Worm (Caenorhabditis elegans) whole organism, L3 larva: ENCODE results near the gene dnj-13.

Experiments
- R02D3.7 ChIP-seq: fragments of 150-350 bp; optimal IDR thresholded peaks from 2 replicates; lab custom pipeline; 2014; ENCODE audit warnings: missing biosample characterization, missing genetic modification characterization
- ZK546.5 ChIP-seq: sonication (generic microtip); optimal IDR thresholded peaks from 2 replicates; lab custom pipeline; 2017; ENCODE audit warnings: missing biosample characterization, missing genetic modification characterization
- aly-2 ChIP-seq: fragments of 150-350 bp; optimal IDR thresholded peaks from 2 replicates; lab custom pipeline; 2014; ENCODE audit warnings: missing biosample characterization, missing genetic modification characterization
- ama-1 ChIP-seq: fragments of 150-350 bp; optimal IDR thresholded peaks from 2 replicates; lab custom pipeline; 2018
- ceh-16 ChIP-seq: sonication (generic microtip); optimal IDR thresholded peaks from 2 replicates; lab custom pipeline; 2017; ENCODE audit warnings: missing biosample characterization, missing genetic modification characterization
- ceh-28 ChIP-seq: fragments of 150-350 bp; optimal IDR thresholded peaks from 2 replicates; lab custom pipeline; 2014; ENCODE audit warnings: missing biosample characterization, missing genetic modification reagents, missing genetic modification characterization
- ceh-82 ChIP-seq: fragments of 150-350 bp; optimal IDR thresholded peaks from 2 replicates; lab custom pipeline; 2014; ENCODE audit warnings: missing biosample characterization, missing genetic modification characterization
- ceh-9 ChIP-seq: sonication (generic microtip); optimal IDR thresholded peaks from 2 replicates; lab custom pipeline; 2018; ENCODE audit warnings: missing biosample characterization, missing genetic modification characterization
- egl-27 ChIP-seq: sonication (generic microtip); optimal IDR thresholded peaks from 4 replicates; lab custom pipeline; 2017; ENCODE audit warnings: missing biosample characterization, missing genetic modification reagents, missing genetic modification characterization
- egl-5 ChIP-seq: fragments of 150-350 bp; optimal IDR thresholded peaks from 2 replicates; lab custom pipeline; 2017; ENCODE audit warnings: missing biosample characterization, missing genetic modification reagents, missing genetic modification characterization, inconsistent platforms
- elt-1 ChIP-seq: fragments of 150-350 bp; optimal IDR thresholded peaks from 2 replicates; lab custom pipeline; 2014; ENCODE audit warnings: missing biosample characterization, missing genetic modification characterization
- fkh-10 ChIP-seq: sonication (generic microtip); optimal IDR thresholded peaks from 2 replicates; lab custom pipeline; 2017; ENCODE audit warnings: missing biosample characterization, missing genetic modification reagents, missing genetic modification characterization
- fos-1 ChIP-seq: fragments of 150-350 bp; optimal IDR thresholded peaks from 2 replicates; lab custom pipeline; 2014; ENCODE audit warnings: missing biosample characterization, missing genetic modification characterization
- hmg-11 ChIP-seq: sonication (generic microtip); optimal IDR thresholded peaks from 2 replicates; lab custom pipeline; 2016; ENCODE audit warnings: missing genetic modification characterization, missing compliant biosample characterization
- jun-1 ChIP-seq: fragments of 150-350 bp; optimal IDR thresholded peaks from 2 replicates; lab custom pipeline; 2014; ENCODE audit warnings: missing biosample characterization, missing genetic modification reagents, missing genetic modification characterization
- lin-15B ChIP-seq: fragments of 150-350 bp; optimal IDR thresholded peaks from 2 replicates; lab custom pipeline; 2014; ENCODE audit warnings: missing biosample characterization, missing genetic modification characterization
- lin-39 ChIP-seq: fragments of 150-350 bp; optimal IDR thresholded peaks from 2 replicates; lab custom pipeline; 2018; ENCODE audit warnings: missing biosample characterization, missing genetic modification reagents, missing genetic modification characterization
- lsy-12 ChIP-seq: sonication (generic microtip); optimal IDR thresholded peaks from 2 replicates; lab custom pipeline; 2016; ENCODE audit warnings: mild to moderate bottlenecking, missing genetic modification characterization, missing compliant biosample characterization
- mml-1 ChIP-seq: fragments of 150-350 bp; sonication (generic microtip); optimal IDR thresholded peaks from 3 replicates; lab custom pipeline; 2014; ENCODE audit warnings: missing biosample characterization, missing genetic modification characterization
- nfya-1 ChIP-seq: sonication (generic microtip); optimal IDR thresholded peaks from 2 replicates; lab custom pipeline; 2017; ENCODE audit warnings: missing genetic modification characterization, mild to moderate bottlenecking, missing compliant biosample characterization, antibody characterized with exemption, moderate library complexity; ENCODE audit not compliant: insufficient read depth
- nhr-11 ChIP-seq: fragments of 150-350 bp; optimal IDR thresholded peaks from 2 replicates; lab custom pipeline; 2014; ENCODE audit warnings: missing biosample characterization, missing genetic modification characterization
- nhr-23 ChIP-seq: fragments of 150-350 bp; optimal IDR thresholded peaks from 2 replicates; lab custom pipeline; 2014; ENCODE audit warnings: missing biosample characterization, missing genetic modification reagents, missing genetic modification characterization
- nhr-237 ChIP-seq: fragments of 150-350 bp; optimal IDR thresholded peaks from 2 replicates; lab custom pipeline; 2014; ENCODE audit warnings: missing biosample characterization, missing genetic modification characterization
- nhr-25 ChIP-seq: sonication (generic microtip); optimal IDR thresholded peaks from 2 replicates; lab custom pipeline; 2017; ENCODE audit warnings: missing biosample characterization, missing genetic modification characterization
- nhr-28 ChIP-seq: fragments of 150-350 bp; optimal IDR thresholded peaks from 2 replicates; lab custom pipeline; 2014; ENCODE audit warnings: missing biosample characterization, missing genetic modification characterization
- nhr-67 ChIP-seq: fragments of 150-350 bp; optimal IDR thresholded peaks from 2 replicates; lab custom pipeline; 2014; ENCODE audit warnings: missing biosample characterization, missing genetic modification characterization
- nhr-76 ChIP-seq: fragments of 150-350 bp; sonication (generic microtip); optimal IDR thresholded peaks from 5 replicates; lab custom pipeline; 2014; ENCODE audit warnings: missing biosample characterization, missing genetic modification characterization
- nhr-77 ChIP-seq: fragments of 150-350 bp; optimal IDR thresholded peaks from 2 replicates; lab custom pipeline; 2014; ENCODE audit warnings: missing biosample characterization, missing genetic modification characterization
- pha-4 ChIP-seq: fragments of 150-350 bp; optimal IDR thresholded peaks from 2 replicates; lab custom pipeline; 2014; ENCODE audit warnings: missing biosample characterization, missing genetic modification reagents, missing genetic modification characterization
- pqm-1 ChIP-seq: fragments of 150-350 bp; optimal IDR thresholded peaks from 2 replicates; lab custom pipeline; 2017; ENCODE audit warnings: missing biosample characterization, missing genetic modification characterization, inconsistent platforms
- skn-1 ChIP-seq: fragments of 150-350 bp; optimal IDR thresholded peaks from 2 replicates; lab custom pipeline; 2014; ENCODE audit warnings: missing biosample characterization, missing genetic modification characterization
- snpc-4 ChIP-seq: fragments of 150-350 bp; optimal IDR thresholded peaks from 2 replicates; lab custom pipeline; 2014; ENCODE audit warnings: missing biosample characterization, missing genetic modification characterization
- unc-62 ChIP-seq: fragments of 150-350 bp; sonication (generic microtip); optimal IDR thresholded peaks from 4 replicates; lab custom pipeline; 2014; ENCODE audit warnings: missing biosample characterization, missing genetic modification reagents, missing genetic modification characterization
- ztf-4 ChIP-seq: fragments of 150-350 bp; optimal IDR thresholded peaks from 2 replicates; lab custom pipeline; 2014; ENCODE audit warnings: missing biosample characterization, missing genetic modification characterization

The dnj-13 gene

DNA sequence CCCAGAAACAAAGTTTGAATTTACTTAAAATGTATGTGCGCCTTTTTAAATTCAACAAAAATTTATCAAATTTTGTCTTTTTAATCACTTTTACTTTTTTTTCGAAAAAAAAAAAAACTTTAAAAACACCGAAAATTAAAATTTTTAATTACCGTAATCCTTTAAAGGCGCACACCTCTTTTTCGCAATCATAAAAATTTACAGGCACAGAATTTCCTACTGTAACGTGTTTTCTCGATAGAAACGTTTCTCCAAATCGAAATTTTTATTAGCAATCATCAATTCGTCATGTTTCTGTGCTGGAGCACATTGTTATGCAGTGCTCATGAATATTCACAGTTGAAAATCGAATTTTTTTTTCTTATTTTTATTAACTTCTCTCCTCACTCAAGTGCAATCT is 9.0 kb upstream of the dnj-13 start:
- TF ChIP-seq unc-62 (GFP tag; lab: Kevin White, UChicago) (no peak), nhr-237 (tag; lab: Kevin White, UChicago) (no peak), aly-2 (tag; lab: Kevin White, UChicago) (no peak), elt-1 (tag; lab: Kevin White, UChicago) (no peak), ceh-16 (no peak), ceh-82 (tag; lab: Kevin White, UChicago) (no peak), nhr-11 (no peak), ZK546.5 (tag; lab: Kevin White, UChicago) (no peak), egl-5 (tag; lab: Kevin White, UChicago) (no peak), nhr-77 (tag; lab: Kevin White, UChicago) (no peak), mml-1 (no peak)

ce11 chrII:11537115-11537514 is 8.4 kb upstream of the dnj-13 start:
- no peak for TF ChIP-seq nfya-1 (tag; lab: Kevin White, UChicago)
- TF ChIP-seq nhr-23 (tag; lab: Kevin White, UChicago) = peak; percentile 15
- TF ChIP-seq aly-2 (tag; lab: Kevin White, UChicago) = no peak
- no peak for TF ChIP-seq egl-27 (tag; lab: Kevin White, UChicago)

DNA sequence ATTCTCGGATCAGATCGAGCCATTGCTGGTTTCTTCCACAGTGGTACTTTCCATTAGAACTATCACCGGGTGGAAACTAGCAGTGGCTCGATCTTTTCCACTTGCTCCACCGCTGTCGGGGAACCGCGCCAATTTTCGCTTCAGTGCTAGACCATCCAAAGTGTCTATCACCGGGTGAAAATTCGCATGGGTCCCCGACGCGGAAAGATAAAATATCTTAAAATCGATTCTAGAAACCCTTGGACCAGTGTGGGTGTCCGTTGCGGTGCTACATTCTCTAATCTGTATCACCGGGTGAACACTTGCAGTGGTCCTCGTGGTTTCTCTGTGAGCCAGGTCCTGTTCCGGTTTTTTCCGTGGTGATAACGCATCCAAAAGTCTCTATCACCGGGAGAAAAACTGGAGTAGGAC is 7.9 kb upstream of the dnj-13 start:
- TF ChIP-seq skn-1 (tag; lab: Kevin White, UChicago) = no peak
- no peak for TF ChIP-seq lin-39 (tag; lab: Kevin White, UChicago)
- no peak for TF ChIP-seq nhr-23 (tag; lab: Kevin White, UChicago)
- TF ChIP-seq pha-4 (tag; lab: Kevin White, UChicago) = no peak
- no peak for TF ChIP-seq egl-27 (tag; lab: Kevin White, UChicago)
- no peak for TF ChIP-seq lin-15B (tag; lab: Kevin White, UChicago)
- TF ChIP-seq nhr-77 (tag; lab: Kevin White, UChicago) = no peak
- TF ChIP-seq nhr-237 (tag; lab: Kevin White, UChicago) = no peak
- no peak for TF ChIP-seq pqm-1 (tag; lab: Kevin White, UChicago)
- no peak for TF ChIP-seq ZK546.5 (tag; lab: Kevin White, UChicago)
- TF ChIP-seq hmg-11 (tag; lab: Kevin White, UChicago) = no peak
- no peak for TF ChIP-seq ama-1 (lab: Kevin White, UChicago)
- TF ChIP-seq nhr-76 (tag; lab: Kevin White, UChicago) = no peak
- no peak for TF ChIP-seq mml-1
- TF ChIP-seq fos-1 (tag; lab: Kevin White, UChicago) = no peak
- TF ChIP-seq lsy-12 (tag; lab: Kevin White, UChicago) = no peak
- no peak for TF ChIP-seq ztf-4 (tag; lab: Kevin White, UChicago)

- no peak for TF ChIP-seq nhr-237 (tag; lab: Kevin White, UChicago)
- TF ChIP-seq nhr-11 = no peak
- no peak for TF ChIP-seq pqm-1 (tag; lab: Kevin White, UChicago)
- TF ChIP-seq ceh-9 (tag; lab: Kevin White, UChicago) = no peak
- no peak for TF ChIP-seq unc-62 (GFP tag; lab: Kevin White, UChicago)
- TF ChIP-seq jun-1 (tag; lab: Kevin White, UChicago) = no peak
- TF ChIP-seq nhr-67 (tag; lab: Kevin White, UChicago) = no peak
- no peak for TF ChIP-seq fkh-10 (GFP tag; lab: Kevin White, UChicago)
Observed at ce11 chrII:11538741-11539140, 6.8 kb upstream of the dnj-13 start, which contains the start of gene Y62F5A.9. Y62F5A.9 (minus strand) TSS chrII:11538841.

DNA sequence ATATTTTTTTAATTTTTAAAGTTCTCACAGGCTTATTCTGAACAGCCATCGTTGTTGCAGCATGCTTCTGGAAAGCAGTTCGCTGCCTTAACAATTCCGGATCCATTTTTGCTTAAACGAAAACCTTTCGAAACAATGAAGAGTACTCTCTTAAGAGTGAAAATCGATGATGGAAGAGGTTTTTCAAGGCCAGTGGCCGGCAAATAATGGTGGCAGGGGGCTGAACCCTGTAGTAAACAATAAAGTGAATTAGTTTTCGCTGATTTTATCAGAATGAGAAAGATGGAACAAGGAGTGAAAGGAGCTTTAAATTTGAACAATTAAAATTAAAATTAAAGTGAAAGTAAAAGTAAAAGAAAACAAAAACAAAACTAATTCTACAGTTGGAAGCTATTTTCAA is 3.1 kb upstream of the dnj-13 start, which contains the start of gene gtf-2E2:
Gene gtf-2E2 (minus strand): TSS at position 111 of the 400 bp plus-strand sequence.
- TF ChIP-seq nhr-76 (tag; lab: Kevin White, UChicago) = no peak
- peak; percentile 17 for TF ChIP-seq elt-1 (tag; lab: Kevin White, UChicago)
- no peak for TF ChIP-seq pqm-1 (tag; lab: Kevin White, UChicago)
- peak; percentile 56 for TF ChIP-seq snpc-4 (tag; lab: Kevin White, UChicago)
- no peak for TF ChIP-seq R02D3.7
- TF ChIP-seq lin-39 (tag; lab: Kevin White, UChicago) = peak; percentile 55
- peak; percentile 34 for TF ChIP-seq ceh-28 (tag; lab: Kevin White, UChicago)
- peak; percentile 10 for TF ChIP-seq nhr-25 (tag; lab: Kevin White, UChicago)
- peak; percentile 44 for TF ChIP-seq nfya-1 (tag; lab: Kevin White, UChicago)
- TF ChIP-seq lin-15B (tag; lab: Kevin White, UChicago) = peak; percentile 31
- TF ChIP-seq nhr-28 (tag; lab: Kevin White, UChicago) = no peak
- TF ChIP-seq pha-4 (tag; lab: Kevin White, UChicago) = peak; percentile 37
- TF ChIP-seq ama-1 (lab: Kevin White, UChicago) = no peak
- peak; percentile 42 for TF ChIP-seq hmg-11 (tag; lab: Kevin White, UChicago)
